Fruit fly (Drosophila melanogaster) whole organism: ENCODE measurements around the gene Traf6.

Experiments
- CG8478 ChIP-seq: fragments of >200 bp; optimal IDR thresholded peaks from 2 replicates; lab custom pipeline; 2018; ENCODE audit warnings: inconsistent platforms
- Dll ChIP-seq: fragments of >200 bp; optimal IDR thresholded peaks from 2 replicates; lab custom pipeline; 2017
- EcR ChIP-seq, 2 experiments: fragments of >200 bp; optimal IDR thresholded peaks; 2 replicates each; lab custom pipeline; 2017; ENCODE audit warnings: missing biosample characterization in 2 of 2, missing genetic modification characterization in 2 of 2, missing genetic modification reagents in 2 of 2
- pan ChIP-seq: fragments of >200 bp; optimal IDR thresholded peaks from 2 replicates; lab custom pipeline; 2017
- psq ChIP-seq: fragments of >200 bp; optimal IDR thresholded peaks from 2 replicates; lab custom pipeline; 2017
- usp ChIP-seq: fragments of >200 bp; optimal IDR thresholded peaks from 2 replicates; lab custom pipeline; 2017; ENCODE audit warnings: missing biosample characterization, missing genetic modification characterization, mixed read lengths

Gene Traf6

dm6 chrX:8115343-8115676 lies 41.9 kb downstream of the Traf6 start:
- TF ChIP-seq psq (lab: Kevin White, UChicago): no peak
- no peak for TF ChIP-seq EcR (GFP tag; optimal IDR thresholded peaks at IDR 0.05; lab: Kevin White, UChicago)
- TF ChIP-seq pan (lab: Kevin White, UChicago): no peak
- TF ChIP-seq usp (GFP tag; lab: Kevin White, UChicago): no peak
- no peak for TF ChIP-seq CG8478 (lab: Kevin White, UChicago)
- no peak for TF ChIP-seq Dll (lab: Kevin White, UChicago)

dm6 chrX:8114476-8115342 lies 42.5 kb downstream of the Traf6 start:
- no peak for TF ChIP-seq psq (lab: Kevin White, UChicago)
- TF ChIP-seq Dll (lab: Kevin White, UChicago): no peak
- TF ChIP-seq usp (GFP tag; lab: Kevin White, UChicago): no peak
- TF ChIP-seq pan (lab: Kevin White, UChicago): no peak
- no peak for TF ChIP-seq EcR (GFP tag; optimal IDR thresholded peaks at IDR 0.05; lab: Kevin White, UChicago)
- TF ChIP-seq CG8478 (lab: Kevin White, UChicago): no peak

dm6 chrX:8113386-8114279 lies 43.6 kb downstream of the Traf6 start:
- TF ChIP-seq CG8478 (lab: Kevin White, UChicago) (no peak), Dll (lab: Kevin White, UChicago) (no peak), pan (lab: Kevin White, UChicago) (no peak), EcR (GFP tag; optimal IDR thresholded peaks at IDR 0.05; lab: Kevin White, UChicago) (no peak), usp (GFP tag; lab: Kevin White, UChicago) (no peak), psq (lab: Kevin White, UChicago) (no peak)

- TF ChIP-seq usp (GFP tag; lab: Kevin White, UChicago) (no peak), CG8478 (lab: Kevin White, UChicago) (no peak), psq (lab: Kevin White, UChicago) (no peak), EcR (GFP tag; optimal IDR thresholded peaks at IDR 0.05; lab: Kevin White, UChicago) (no peak), pan (lab: Kevin White, UChicago) (no peak), Dll (lab: Kevin White, UChicago) (no peak)
Observed at dm6 chrX:8112715-8113114, 44.5 kb downstream of the Traf6 start.

- TF ChIP-seq Dll (lab: Kevin White, UChicago) (no peak), psq (lab: Kevin White, UChicago) (no peak), CG8478 (lab: Kevin White, UChicago) (no peak), EcR (GFP tag; optimal IDR thresholded peaks at IDR 0.05; lab: Kevin White, UChicago) (no peak), usp (GFP tag; lab: Kevin White, UChicago) (no peak), pan (lab: Kevin White, UChicago) (no peak)
Observed at dm6 chrX:8110984-8111383, 46.2 kb downstream of the Traf6 start.

- TF ChIP-seq pan (lab: Kevin White, UChicago) (no peak), CG8478 (lab: Kevin White, UChicago) (no peak), usp (GFP tag; lab: Kevin White, UChicago) (no peak), EcR (GFP tag; optimal IDR thresholded peaks at IDR 0.05; lab: Kevin White, UChicago) (no peak), psq (lab: Kevin White, UChicago) (no peak), Dll (lab: Kevin White, UChicago) (no peak)
Observed at dm6 chrX:8107936-8108335, 49.2 kb downstream of the Traf6 start.

- TF ChIP-seq usp (GFP tag; lab: Kevin White, UChicago): no peak
- TF ChIP-seq psq (lab: Kevin White, UChicago): no peak
- no peak for TF ChIP-seq EcR (GFP tag; optimal IDR thresholded peaks at IDR 0.05; lab: Kevin White, UChicago)
- TF ChIP-seq Dll (lab: Kevin White, UChicago): no peak
- TF ChIP-seq pan (lab: Kevin White, UChicago): no peak
- no peak for TF ChIP-seq CG8478 (lab: Kevin White, UChicago)
Observed at dm6 chrX:8106281-8107050, 50.7 kb downstream of the Traf6 start.
